Fruit fly (Drosophila melanogaster) whole organism, pupa: ENCODE measurements around the gene spg.

Experiments used
- CG10348 ChIP-seq: fragments of 200-800 bp; sonication (Bioruptor generic); IDR thresholded peaks from 2 replicates; pipeline ENCODE4 v1.3.6; 2022; ENCODE audit warnings: missing biosample characterization, missing genetic modification characterization
- CG12605 ChIP-seq: fragments of 200-800 bp; sonication (Bioruptor generic); IDR thresholded peaks from 2 replicates; pipeline ENCODE4 v1.3.6; 2022; ENCODE audit warnings: missing biosample characterization, missing genetic modification characterization
- CG13204 ChIP-seq: fragments of 200-800 bp; sonication (Bioruptor generic); optimal IDR thresholded peaks from 2 replicates; lab custom pipeline; 2018; ENCODE audit warnings: missing biosample characterization, mild to moderate bottlenecking, missing genetic modification characterization, moderate library complexity
- CG15710 ChIP-seq: fragments of 200-800 bp; sonication (Bioruptor generic); optimal IDR thresholded peaks from 2 replicates; lab custom pipeline; 2018; ENCODE audit warnings: missing biosample characterization, mild to moderate bottlenecking, missing genetic modification characterization, moderate library complexity
- CG17806 ChIP-seq: fragments of 200-800 bp; sonication (Bioruptor generic); optimal IDR thresholded peaks from 2 replicates; lab custom pipeline; 2018; ENCODE audit warnings: missing biosample characterization, mild to moderate bottlenecking, missing genetic modification characterization, moderate library complexity
- CG32121 ChIP-seq: fragments of 200-800 bp; sonication (Bioruptor generic); IDR thresholded peaks from 2 replicates; pipeline ENCODE4 v1.3.6; 2022; ENCODE audit warnings: missing biosample characterization, missing genetic modification characterization
- CG34367 ChIP-seq: fragments of 200-800 bp; sonication (Bioruptor generic); optimal IDR thresholded peaks from 2 replicates; lab custom pipeline; 2018; ENCODE audit warnings: missing biosample characterization, mild to moderate bottlenecking, missing genetic modification characterization
- CG4496 ChIP-seq: fragments of 200-800 bp; sonication (Bioruptor generic); IDR thresholded peaks from 3 replicates; pipeline ENCODE4 v1.3.6; 2022; ENCODE audit warnings: missing biosample characterization, missing genetic modification characterization
- CG8159 ChIP-seq: fragments of 200-800 bp; sonication (Bioruptor generic); optimal IDR thresholded peaks from 3 replicates; lab custom pipeline; 2018; ENCODE audit warnings: missing biosample characterization, mild to moderate bottlenecking, missing genetic modification characterization, moderate library complexity
- CG8301 ChIP-seq: fragments of 200-800 bp; sonication (Bioruptor generic); optimal IDR thresholded peaks from 2 replicates; lab custom pipeline; 2018; ENCODE audit warnings: missing biosample characterization, mild to moderate bottlenecking, missing genetic modification characterization
- CG9948 ChIP-seq: fragments of 200-800 bp; sonication (Bioruptor generic); optimal IDR thresholded peaks from 2 replicates; lab custom pipeline; 2018; ENCODE audit warnings: missing biosample characterization, mild to moderate bottlenecking, missing genetic modification characterization, moderate library complexity
- D1 ChIP-seq: fragments of 200-800 bp; sonication (Bioruptor generic); optimal IDR thresholded peaks from 2 replicates; lab custom pipeline; 2018; ENCODE audit warnings: missing biosample characterization, mild to moderate bottlenecking, missing genetic modification characterization, moderate library complexity
- EcR ChIP-seq: fragments of 200-800 bp; sonication (Bioruptor generic); optimal IDR thresholded peaks from 3 replicates; lab custom pipeline; 2019; ENCODE audit warnings: missing biosample characterization, missing genetic modification characterization, mild to moderate bottlenecking, moderate library complexity, missing genetic modification reagents
- Ets98B ChIP-seq: fragments of 200-800 bp; sonication (Bioruptor generic); IDR thresholded peaks from 2 replicates; pipeline ENCODE4 v1.3.6; 2022; ENCODE audit warnings: missing biosample characterization, missing genetic modification characterization
- Pif1A ChIP-seq: fragments of 200-800 bp; sonication (Bioruptor generic); optimal IDR thresholded peaks from 3 replicates; lab custom pipeline; 2016; ENCODE audit warnings: missing biosample characterization, missing genetic modification characterization
- Pif1B ChIP-seq: fragments of 200-800 bp; sonication (Bioruptor generic); optimal IDR thresholded peaks from 3 replicates; lab custom pipeline; 2016; ENCODE audit warnings: missing biosample characterization, missing genetic modification characterization
- Snoo ChIP-seq: fragments of 200-800 bp; sonication (Bioruptor generic); optimal IDR thresholded peaks from 3 replicates; lab custom pipeline; 2017; ENCODE audit warnings: missing biosample characterization, mild to moderate bottlenecking, missing genetic modification characterization, inconsistent platforms
- fd96Ca ChIP-seq: fragments of 200-800 bp; sonication (Bioruptor generic); IDR thresholded peaks from 3 replicates; pipeline ENCODE4 v1.3.6; 2022; ENCODE audit warnings: missing biosample characterization, missing genetic modification characterization
- gl ChIP-seq: fragments of 200-800 bp; sonication (Bioruptor generic); optimal IDR thresholded peaks from 2 replicates; lab custom pipeline; 2018; ENCODE audit warnings: missing biosample characterization, mild to moderate bottlenecking, missing genetic modification characterization
- rn ChIP-seq: fragments of 200-800 bp; sonication (Bioruptor generic); IDR thresholded peaks from 2 replicates; pipeline ENCODE4 v1.3.6; 2022; ENCODE audit warnings: missing biosample characterization, missing genetic modification characterization

Gene spg

DNA sequence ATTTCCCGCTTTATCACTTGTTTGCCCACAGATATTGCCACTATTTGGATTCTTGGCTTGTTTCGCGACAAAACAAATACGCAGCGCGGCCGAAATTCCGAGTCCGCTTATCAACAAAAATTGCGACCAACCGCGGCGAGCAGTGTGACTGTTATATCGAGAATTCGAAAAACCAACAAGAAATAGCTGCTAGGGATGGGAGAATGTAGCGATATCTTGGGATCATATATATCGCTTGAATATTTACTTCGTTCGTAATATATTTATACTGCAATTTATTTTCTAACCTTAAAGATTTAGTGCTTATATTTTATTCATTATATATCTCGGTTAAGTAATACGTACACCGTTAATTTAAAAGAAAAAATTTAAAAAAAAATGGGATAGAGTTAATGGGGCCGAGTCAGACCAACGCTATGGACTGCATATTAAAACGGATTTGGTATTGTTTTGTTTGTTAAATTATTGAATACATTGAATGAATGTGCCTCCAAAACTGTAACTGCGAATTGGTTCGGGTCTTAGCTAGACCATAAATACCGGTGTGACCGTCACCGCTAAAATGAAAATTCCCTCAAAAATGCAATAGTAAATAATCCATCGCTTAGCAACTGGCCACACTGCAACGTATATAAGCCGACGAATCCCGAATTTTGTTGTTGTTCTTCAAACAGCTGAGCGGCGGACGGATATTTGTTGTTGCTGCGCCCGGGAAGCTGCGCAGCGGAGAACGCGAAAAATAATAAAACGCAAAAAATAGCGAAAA, at the start of gene spg, which contains the start of gene Apc:
Gene spg (plus strand): TSS at position 660 of the 766 bp plus-strand sequence.
Gene Apc (minus strand): TSS at position 138 of the 766 bp plus-strand sequence.
- TF ChIP-seq CG8159 (tag; lab: Kevin White, UChicago) (no peak), CG9948 (no peak), Pif1B (peak; percentile 31), CG13204 (GFP tag; lab: Kevin White, UChicago) (no peak), Pif1A (GFP tag; lab: Kevin White, UChicago) (peak; percentile 53), Snoo (tag; lab: Kevin White, UChicago) (peak; percentile 5), D1 (tag; lab: Kevin White, UChicago) (no peak), Ets98B (GFP tag; lab: Robert Waterston, UW) (peak; percentile 69), CG12605 (GFP tag; lab: Robert Waterston, UW) (peak; percentile 45; the same call in 1 of the 2 replicates), fd96Ca (GFP tag; lab: Robert Waterston, UW) (peak; percentile 51; the same call in 1 of the 3 replicates)

DNA sequence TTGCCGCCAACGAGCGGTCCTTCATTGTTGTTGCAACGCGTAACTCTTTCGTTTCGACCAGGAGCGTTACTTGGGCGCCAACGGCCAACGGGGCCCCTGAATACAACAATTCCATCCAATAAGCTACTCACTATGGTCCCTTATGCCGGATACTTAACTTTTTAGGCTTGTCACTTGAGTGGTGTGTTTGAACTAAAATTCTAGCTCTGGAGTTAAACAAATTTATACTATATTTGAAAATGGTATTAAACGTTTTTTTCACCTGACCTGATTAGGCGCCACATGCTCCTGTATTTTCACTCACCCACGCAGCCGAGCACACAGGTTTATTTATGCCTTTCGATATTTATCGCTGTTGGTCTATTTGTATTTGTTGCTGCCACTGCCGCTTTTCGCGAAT, 39.9 kb upstream of the spg start:
- TF ChIP-seq rn (GFP tag; lab: Robert Waterston, UW) (no peak), CG34367 (tag; lab: Kevin White, UChicago) (no peak), Pif1B (no peak), fd96Ca (GFP tag; lab: Robert Waterston, UW) (no peak), CG15710 (tag; lab: Kevin White, UChicago) (peak; percentile 47), Pif1A (GFP tag; lab: Kevin White, UChicago) (peak; percentile 34), D1 (tag; lab: Kevin White, UChicago) (no peak), CG8159 (tag; lab: Kevin White, UChicago) (no peak), CG12605 (GFP tag; lab: Robert Waterston, UW) (no peak)

DNA sequence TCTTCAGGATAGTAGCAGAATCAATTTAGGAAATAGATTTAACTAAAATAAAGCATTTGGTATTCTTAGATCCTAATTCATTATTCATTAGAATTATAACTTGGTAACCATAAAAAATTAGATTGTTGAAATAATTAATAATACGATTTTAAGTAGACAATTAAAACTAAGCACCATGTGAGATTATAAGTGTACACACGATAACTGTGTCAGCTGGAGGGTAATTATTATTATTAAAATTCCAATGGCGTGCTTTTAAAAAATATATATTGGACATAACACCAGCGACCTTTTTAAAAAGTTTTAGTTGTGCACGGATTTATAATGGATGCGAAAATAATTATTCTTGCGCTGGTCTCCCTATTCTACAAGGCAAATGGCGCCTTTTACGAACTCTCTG, 38.7 kb upstream of the spg start, which contains the start of gene CheB98a:
Gene CheB98a (plus strand): TSS at position 301 of the 400 bp plus-strand sequence.
- TF ChIP-seq CG32121 = no peak
- TF ChIP-seq CG8301 (tag; lab: Kevin White, UChicago) = no peak
- TF ChIP-seq Pif1A (GFP tag; lab: Kevin White, UChicago) = no peak
- no peak for TF ChIP-seq CG9948
- TF ChIP-seq Ets98B (GFP tag; lab: Robert Waterston, UW) = no peak
- no peak for TF ChIP-seq CG34367 (tag; lab: Kevin White, UChicago)
- TF ChIP-seq CG8159 (tag; lab: Kevin White, UChicago) = no peak
- no peak for TF ChIP-seq fd96Ca (GFP tag; lab: Robert Waterston, UW)
- TF ChIP-seq EcR (GFP tag; lab: Kevin White, UChicago) = no peak
- no peak for TF ChIP-seq rn (GFP tag; lab: Robert Waterston, UW)
- no peak for TF ChIP-seq CG17806
- TF ChIP-seq CG15710 (tag; lab: Kevin White, UChicago) = no peak
- no peak for TF ChIP-seq Snoo (tag; lab: Kevin White, UChicago)

dm6 chr3R:28810942-28811676, 34.0 kb upstream of the spg start, which contains the start of gene wdn:
TSS of gene wdn (minus strand) at chr3R:28811337.
- no peak for TF ChIP-seq CG17806
- TF ChIP-seq fd96Ca (GFP tag; lab: Robert Waterston, UW) = no peak
- TF ChIP-seq CG10348 (GFP tag; lab: Robert Waterston, UW) = no peak
- no peak for TF ChIP-seq D1 (tag; lab: Kevin White, UChicago)
- no peak for TF ChIP-seq EcR (GFP tag; lab: Kevin White, UChicago)
- no peak for TF ChIP-seq CG13204 (GFP tag; lab: Kevin White, UChicago)
- TF ChIP-seq CG8159 (tag; lab: Kevin White, UChicago) = no peak
- no peak for TF ChIP-seq CG15710 (tag; lab: Kevin White, UChicago)
- no peak for TF ChIP-seq Ets98B (GFP tag; lab: Robert Waterston, UW)
- no peak for TF ChIP-seq rn (GFP tag; lab: Robert Waterston, UW)
- TF ChIP-seq CG4496 (GFP tag; lab: Robert Waterston, UW) = no peak
- TF ChIP-seq CG32121 = no peak
- no peak for TF ChIP-seq CG12605 (GFP tag; lab: Robert Waterston, UW)
- TF ChIP-seq CG8301 (tag; lab: Kevin White, UChicago) = no peak
- no peak for TF ChIP-seq Pif1A (GFP tag; lab: Kevin White, UChicago)
- no peak for TF ChIP-seq gl (tag; lab: Kevin White, UChicago)

DNA sequence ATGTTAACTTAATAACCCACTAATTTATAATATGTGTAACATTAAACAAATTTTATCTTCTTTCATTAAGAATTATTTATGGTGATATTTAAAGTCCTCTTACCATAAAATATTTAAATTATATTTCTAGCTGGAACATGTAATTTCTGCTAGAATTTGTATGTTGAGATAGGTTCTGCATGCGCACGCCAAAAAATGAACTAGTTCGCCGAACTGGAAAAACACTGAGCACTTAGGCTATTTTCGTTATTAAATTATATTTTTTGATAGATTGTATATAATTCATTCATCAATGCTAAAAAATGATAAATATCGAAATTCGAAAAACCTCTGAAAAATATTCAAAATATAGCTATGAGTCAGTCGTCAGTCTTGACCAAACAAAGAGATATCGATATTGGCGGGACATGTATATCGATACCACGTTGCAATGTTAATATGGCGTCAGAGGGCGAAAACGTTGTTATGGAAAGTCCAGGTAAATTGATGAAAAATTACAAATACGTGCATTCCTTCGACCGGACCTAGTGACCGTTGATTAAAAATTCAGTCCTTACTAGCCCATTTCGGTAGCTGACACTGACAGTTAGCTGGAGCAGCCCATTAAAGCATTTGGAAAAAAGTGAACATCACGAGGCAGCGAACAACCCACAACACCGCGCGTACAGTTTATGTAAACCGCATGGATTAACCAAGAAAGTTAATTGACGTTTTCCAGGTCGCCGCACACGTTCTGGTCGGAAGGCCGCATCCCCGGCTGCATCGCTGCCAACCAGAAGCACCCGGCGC, 33.2 kb upstream of the spg start, which contains the start of gene Prp39:
Gene Prp39 (plus strand): TSS at position 426 of the 789 bp plus-strand sequence.
- TF ChIP-seq rn (GFP tag; lab: Robert Waterston, UW) (no peak), gl (tag; lab: Kevin White, UChicago) (no peak), CG17806 (peak; percentile 7), CG32121 (no peak), Ets98B (GFP tag; lab: Robert Waterston, UW) (peak; percentile 28)
